Worm (Caenorhabditis elegans): ENCODE data around the gene T13G4.4.

- TF ChIP-seq snpc-4 (tag; optimal IDR thresholded peaks at IDR 0.05), result no peak
- TF ChIP-seq pha-4 (tag; optimal IDR thresholded peaks at IDR 0.05), result no peak
- TF ChIP-seq unc-39 (tag; optimal IDR thresholded peaks at IDR 0.05), result no peak
- TF ChIP-seq sea-2 (GFP tag; optimal IDR thresholded peaks at IDR 0.05), result no peak
- no peak for TF ChIP-seq tbx-2 (tag; optimal IDR thresholded peaks at IDR 0.05)
- TF ChIP-seq elt-3 (tag; optimal IDR thresholded peaks at IDR 0.05), result no peak
- no peak for TF ChIP-seq ztf-11 (tag; optimal IDR thresholded peaks at IDR 0.05)
- no peak for TF ChIP-seq lin-39 (tag; optimal IDR thresholded peaks at IDR 0.05)
- no peak for TF ChIP-seq skn-1 (tag; optimal IDR thresholded peaks at IDR 0.05)
- no peak for TF ChIP-seq nhr-11 (tag; optimal IDR thresholded peaks at IDR 0.05)
- no peak for TF ChIP-seq ZK546.5 (tag; optimal IDR thresholded peaks at IDR 0.05)
- TF ChIP-seq R02D3.7 (tag; optimal IDR thresholded peaks at IDR 0.05), result no peak
- no peak for TF ChIP-seq jun-1 (tag; optimal IDR thresholded peaks at IDR 0.05)
Observed at ce11 chrX:1207915-1208314, 16.4 kb upstream of the T13G4.4 start.
